Fruit fly (Drosophila melanogaster) whole organism, prepupa: ENCODE data around the gene Tsp26A.

Source experiments
- Blimp-1 ChIP-seq: fragments of 200-800 bp; sonication (Bioruptor generic); optimal IDR thresholded peaks from 3 replicates; lab custom pipeline; 2017; ENCODE audit warnings: missing biosample characterization, missing genetic modification characterization, mild to moderate bottlenecking, moderate library complexity, missing genetic modification reagents
- CG10631 ChIP-seq: fragments of 200-800 bp; sonication (Bioruptor generic); optimal IDR thresholded peaks from 2 replicates; lab custom pipeline; 2016; ENCODE audit warnings: missing biosample characterization, missing genetic modification characterization
- CG10669 ChIP-seq: fragments of 200-800 bp; sonication (Bioruptor generic); optimal IDR thresholded peaks from 3 replicates; lab custom pipeline; 2018; ENCODE audit warnings: missing biosample characterization, mild to moderate bottlenecking, missing genetic modification characterization, moderate library complexity
- CG11294 ChIP-seq: fragments of 200-800 bp; sonication (Bioruptor generic); IDR thresholded peaks from 2 replicates; pipeline ENCODE4 v1.3.6; 2022; ENCODE audit warnings: missing biosample characterization, missing genetic modification characterization
- CG11762 ChIP-seq: fragments of 200-800 bp; sonication (Bioruptor generic); optimal IDR thresholded peaks from 3 replicates; lab custom pipeline; 2016; ENCODE audit warnings: missing biosample characterization, missing genetic modification characterization; ENCODE audit not compliant: insufficient read depth
- CG11902 ChIP-seq: fragments of 200-800 bp; sonication (Bioruptor generic); optimal IDR thresholded peaks from 3 replicates; lab custom pipeline; 2016; ENCODE audit warnings: missing biosample characterization, missing genetic modification characterization
- CG15336 ChIP-seq: fragments of 200-800 bp; sonication (Bioruptor generic); IDR thresholded peaks from 2 replicates; pipeline ENCODE4 v1.3.6; 2022; ENCODE audit warnings: missing biosample characterization, missing genetic modification characterization
- CG1621 ChIP-seq: fragments of 200-800 bp; sonication (Bioruptor generic); optimal IDR thresholded peaks from 3 replicates; lab custom pipeline; 2018; ENCODE audit warnings: missing biosample characterization, mild to moderate bottlenecking, missing genetic modification characterization
- CG16779 ChIP-seq: fragments of 200-800 bp; sonication (Bioruptor generic); optimal IDR thresholded peaks from 3 replicates; lab custom pipeline; 2017; ENCODE audit warnings: missing biosample characterization, mild to moderate bottlenecking, missing genetic modification characterization
- CG3032 ChIP-seq: fragments of 200-800 bp; optimal IDR thresholded peaks from 2 replicates; lab custom pipeline; 2019; ENCODE audit warnings: missing biosample characterization, mild to moderate bottlenecking, missing genetic modification characterization, moderate library complexity
- CG31627 ChIP-seq: fragments of 200-800 bp; sonication (Bioruptor generic); optimal IDR thresholded peaks from 3 replicates; lab custom pipeline; 2016; ENCODE audit warnings: missing biosample characterization, missing genetic modification characterization
- CG32006 ChIP-seq: fragments of 200-800 bp; sonication (Bioruptor generic); optimal IDR thresholded peaks from 3 replicates; lab custom pipeline; 2017; ENCODE audit warnings: missing biosample characterization, mild to moderate bottlenecking, missing genetic modification characterization
- CG34406 ChIP-seq: fragments of 200-800 bp; sonication (Bioruptor generic); optimal IDR thresholded peaks from 3 replicates; lab custom pipeline; 2016; ENCODE audit warnings: missing biosample characterization, missing genetic modification characterization
- CG3919 ChIP-seq: fragments of 200-800 bp; sonication (Bioruptor generic); optimal IDR thresholded peaks from 3 replicates; lab custom pipeline; 2016; ENCODE audit warnings: missing biosample characterization, missing genetic modification characterization
- CG4318 ChIP-seq: fragments of 200-800 bp; sonication (Bioruptor generic); optimal IDR thresholded peaks from 3 replicates; lab custom pipeline; 2017; ENCODE audit warnings: missing biosample characterization, mild to moderate bottlenecking, missing genetic modification characterization
- CG6792 ChIP-seq: fragments of 200-800 bp; sonication (Bioruptor generic); optimal IDR thresholded peaks from 3 replicates; lab custom pipeline; 2016; ENCODE audit warnings: missing biosample characterization, missing genetic modification characterization
- CG6808 ChIP-seq: fragments of 200-800 bp; sonication (Bioruptor generic); optimal IDR thresholded peaks from 3 replicates; lab custom pipeline; 2017; ENCODE audit warnings: missing biosample characterization, missing genetic modification characterization, mild to moderate bottlenecking, moderate library complexity, missing genetic modification reagents
- CG6854 ChIP-seq: fragments of 200-800 bp; sonication (Bioruptor generic); optimal IDR thresholded peaks from 2 replicates; lab custom pipeline; 2017; ENCODE audit warnings: missing biosample characterization, mild to moderate bottlenecking, missing genetic modification characterization
- CG7368 ChIP-seq: fragments of 200-800 bp; sonication (Bioruptor generic); optimal IDR thresholded peaks from 3 replicates; lab custom pipeline; 2016; ENCODE audit warnings: missing biosample characterization, missing genetic modification characterization
- CG8119 ChIP-seq: fragments of 200-800 bp; sonication (Bioruptor generic); IDR thresholded peaks from 3 replicates; pipeline ENCODE4 v1.3.6; 2022; ENCODE audit warnings: missing biosample characterization, missing genetic modification characterization
- CG8319 ChIP-seq: fragments of 200-800 bp; sonication (Bioruptor generic); optimal IDR thresholded peaks from 3 replicates; lab custom pipeline; 2016; ENCODE audit warnings: missing biosample characterization, missing genetic modification characterization
- CG8632 ChIP-seq: fragments of 200-800 bp; sonication (Bioruptor generic); optimal IDR thresholded peaks from 3 replicates; lab custom pipeline; 2016; ENCODE audit warnings: missing biosample characterization, missing genetic modification characterization
- CG9139 ChIP-seq: fragments of 200-800 bp; sonication (Bioruptor generic); optimal IDR thresholded peaks from 3 replicates; lab custom pipeline; 2017; ENCODE audit warnings: missing biosample characterization, mild to moderate bottlenecking, missing genetic modification characterization
- Eip75B ChIP-seq: fragments of 200-800 bp; sonication (Bioruptor generic); optimal IDR thresholded peaks from 3 replicates; lab custom pipeline; 2016; ENCODE audit warnings: missing biosample characterization, missing genetic modification characterization
- Eip93F ChIP-seq: fragments of 200-800 bp; sonication (Bioruptor generic); optimal IDR thresholded peaks from 2 replicates; lab custom pipeline; 2016; ENCODE audit warnings: missing biosample characterization, mild to moderate bottlenecking, missing genetic modification characterization
- Ets21C ChIP-seq: fragments of 200-800 bp; sonication (Bioruptor generic); optimal IDR thresholded peaks from 3 replicates; lab custom pipeline; 2016; ENCODE audit warnings: missing biosample characterization, missing genetic modification characterization
- Ets96B ChIP-seq: fragments of 200-800 bp; optimal IDR thresholded peaks from 2 replicates; lab custom pipeline; 2019; ENCODE audit warnings: missing biosample characterization, mild to moderate bottlenecking, missing genetic modification characterization, moderate library complexity
- Gug ChIP-seq: fragments of 200-800 bp; sonication (Bioruptor generic); IDR thresholded peaks from 2 replicates; pipeline ENCODE4 v1.3.6; 2022; ENCODE audit warnings: missing biosample characterization, missing genetic modification characterization
- Hr38 ChIP-seq: sonication (Bioruptor generic); optimal IDR thresholded peaks from 2 replicates; lab custom pipeline; 2016; ENCODE audit warnings: missing biosample characterization, missing genetic modification characterization
- Lpt ChIP-seq: fragments of 200-800 bp; sonication (Bioruptor generic); optimal IDR thresholded peaks from 3 replicates; lab custom pipeline; 2016; ENCODE audit warnings: missing biosample characterization, missing genetic modification characterization
- Met ChIP-seq: fragments of 200-800 bp; sonication (Bioruptor generic); optimal IDR thresholded peaks from 3 replicates; lab custom pipeline; 2016; ENCODE audit warnings: missing biosample characterization, missing genetic modification characterization
- OdsH ChIP-seq: fragments of 200-800 bp; sonication (Bioruptor generic); optimal IDR thresholded peaks from 3 replicates; lab custom pipeline; 2016; ENCODE audit warnings: missing biosample characterization, missing genetic modification characterization
- Sox102F ChIP-seq: fragments of 200-800 bp; sonication (Bioruptor generic); optimal IDR thresholded peaks from 2 replicates; lab custom pipeline; 2016; ENCODE audit warnings: missing biosample characterization, mild to moderate bottlenecking, missing genetic modification characterization
- Sox14 ChIP-seq: fragments of 200-800 bp; sonication (Bioruptor generic); optimal IDR thresholded peaks from 3 replicates; lab custom pipeline; 2016; ENCODE audit warnings: missing biosample characterization, missing genetic modification characterization
- Sox15 ChIP-seq: fragments of 200-800 bp; sonication (Bioruptor generic); optimal IDR thresholded peaks from 3 replicates; lab custom pipeline; 2016; ENCODE audit warnings: missing biosample characterization, missing genetic modification characterization
- achi ChIP-seq: fragments of 200-800 bp; sonication (Bioruptor generic); optimal IDR thresholded peaks from 3 replicates; lab custom pipeline; 2016; ENCODE audit warnings: missing biosample characterization, missing genetic modification characterization
- acj6 ChIP-seq: fragments of 200-800 bp; sonication (Bioruptor generic); optimal IDR thresholded peaks from 3 replicates; lab custom pipeline; 2016; ENCODE audit warnings: missing biosample characterization, missing genetic modification characterization
- cyc ChIP-seq: fragments of 200-800 bp; sonication (Bioruptor generic); optimal IDR thresholded peaks from 3 replicates; lab custom pipeline; 2016; ENCODE audit warnings: missing biosample characterization, missing genetic modification characterization
- dac ChIP-seq: fragments of 200-800 bp; sonication (Bioruptor generic); optimal IDR thresholded peaks from 2 replicates; lab custom pipeline; 2017; ENCODE audit warnings: missing biosample characterization, mild to moderate bottlenecking, missing genetic modification characterization
- dsx ChIP-seq: fragments of 200-800 bp; optimal IDR thresholded peaks from 3 replicates; lab custom pipeline; 2019; ENCODE audit warnings: missing biosample characterization, mild to moderate bottlenecking, missing genetic modification characterization, moderate library complexity; ENCODE audit not compliant: poor library complexity, severe bottlenecking
- eg ChIP-seq: fragments of 200-800 bp; sonication (Bioruptor generic); IDR thresholded peaks from 3 replicates; pipeline ENCODE4 v1.3.6; 2022; ENCODE audit warnings: missing biosample characterization, missing genetic modification characterization
- esn ChIP-seq: fragments of 200-800 bp; sonication (Bioruptor generic); optimal IDR thresholded peaks from 2 replicates; lab custom pipeline; 2016; ENCODE audit warnings: missing biosample characterization, mild to moderate bottlenecking, missing genetic modification characterization, moderate library complexity
- fd59A ChIP-seq: fragments of 200-800 bp; sonication (Bioruptor generic); optimal IDR thresholded peaks from 2 replicates; lab custom pipeline; 2017; ENCODE audit warnings: missing biosample characterization, mild to moderate bottlenecking, missing genetic modification characterization, missing genetic modification reagents
- net ChIP-seq: fragments of 200-800 bp; sonication (Bioruptor generic); optimal IDR thresholded peaks from 3 replicates; lab custom pipeline; 2016; ENCODE audit warnings: missing biosample characterization, missing genetic modification characterization
- pdm3 ChIP-seq: fragments of 200-800 bp; sonication (Bioruptor generic); optimal IDR thresholded peaks from 3 replicates; lab custom pipeline; 2016; ENCODE audit warnings: missing biosample characterization, missing genetic modification characterization
- salr ChIP-seq, 2 experiments: fragments of 200-800 bp; sonication (Bioruptor generic); optimal IDR thresholded peaks; 3 replicates each; lab custom pipeline; 2016 to 2018; ENCODE audit warnings: missing biosample characterization in 2 of 2, missing genetic modification characterization in 2 of 2, mild to moderate bottlenecking in 1 of 2
- spab ChIP-seq: fragments of 200-800 bp; sonication (Bioruptor generic); optimal IDR thresholded peaks from 2 replicates; lab custom pipeline; 2017; ENCODE audit warnings: missing biosample characterization, mild to moderate bottlenecking, missing genetic modification characterization, missing genetic modification reagents
- ss ChIP-seq, 2 experiments: fragments of 200-800 bp; sonication (Bioruptor generic); optimal IDR thresholded peaks; 2 replicates in 1 of 2; 3 replicates in 1 of 2; lab custom pipeline; 2017 to 2018; ENCODE audit warnings: mild to moderate bottlenecking in 2 of 2, missing biosample characterization in 2 of 2, missing genetic modification characterization in 2 of 2, moderate library complexity in 1 of 2
- svp ChIP-seq: fragments of 200-800 bp; sonication (Bioruptor generic); peaks from one replicate; lab custom pipeline; 2016; ENCODE audit warnings: missing biosample characterization, missing genetic modification characterization
- topi ChIP-seq: fragments of 200-800 bp; sonication (Bioruptor generic); optimal IDR thresholded peaks from 3 replicates; lab custom pipeline; 2016; ENCODE audit warnings: missing biosample characterization, missing genetic modification characterization
- vri ChIP-seq: fragments of 200-800 bp; sonication (Bioruptor generic); optimal IDR thresholded peaks from 3 replicates; lab custom pipeline; 2016; ENCODE audit warnings: missing biosample characterization, mild to moderate bottlenecking, missing genetic modification characterization

The Tsp26A gene

dm6 chr2L:5978333-5979054, 21.5 kb upstream of the Tsp26A start:
- TF ChIP-seq CG7368 (GFP tag; lab: Kevin White, UChicago) (peak; percentile 39), Sox14 (GFP tag; lab: Kevin White, UChicago) (peak; percentile 19), Lpt (GFP tag; lab: Kevin White, UChicago) (no peak), CG10669 (GFP tag; lab: Kevin White, UChicago) (no peak), CG15336 (no peak), Blimp-1 (no peak), achi (no peak), pdm3 (GFP tag; lab: Kevin White, UChicago) (no peak), Sox15 (GFP tag; lab: Kevin White, UChicago) (no peak), eg (GFP tag; lab: Robert Waterston, UW) (no peak), Eip75B (GFP tag; lab: Kevin White, UChicago) (no peak), CG6854 (GFP tag; lab: Kevin White, UChicago) (peak; percentile 24), CG34406 (no peak), Ets96B (tag; lab: Kevin White, UChicago) (no peak), CG8632 (no peak), esn (GFP tag; lab: Kevin White, UChicago) (peak; percentile 18), fd59A (GFP tag; lab: Kevin White, UChicago) (no peak), Met (peak; percentile 44), cyc (GFP tag; lab: Kevin White, UChicago) (no peak), CG11902 (no peak), Sox102F (GFP tag; lab: Kevin White, UChicago) (peak; percentile 19), CG1621 (tag; lab: Kevin White, UChicago) (peak; percentile 20), Gug (no peak), dac (no peak), vri (GFP tag; lab: Kevin White, UChicago) (peak; percentile 27), CG9139 (GFP tag; lab: Kevin White, UChicago) (no peak), CG31627 (no peak), acj6 (GFP tag; lab: Kevin White, UChicago) (no peak), CG3919 (peak; percentile 61), CG4318 (no peak), spab (no peak), CG8319 (no peak), ss (GFP tag; optimal IDR thresholded peaks at IDR 0.05; lab: Kevin White, UChicago) (peak in 1 of 2 experiments; percentile 55), CG11294 (GFP tag; lab: Robert Waterston, UW) (no peak), CG6808 (GFP tag; lab: Kevin White, UChicago) (peak; percentile 13), salr (GFP tag; optimal IDR thresholded peaks at IDR 0.05; lab: Kevin White, UChicago) (no peak), topi (GFP tag; lab: Kevin White, UChicago) (peak; percentile 21), CG3032 (tag; lab: Kevin White, UChicago) (peak; percentile 13), Eip93F (GFP tag; lab: Kevin White, UChicago) (peak; percentile 64), net (GFP tag; lab: Kevin White, UChicago) (peak; percentile 4), Ets21C (GFP tag; lab: Kevin White, UChicago) (no peak), CG16779 (no peak), dsx (GFP tag; lab: Kevin White, UChicago) (no peak), CG11762 (GFP tag; lab: Kevin White, UChicago) (no peak), CG6792 (GFP tag; lab: Kevin White, UChicago) (no peak), CG8119 (GFP tag; lab: Robert Waterston, UW) (no peak), Hr38 (GFP tag; lab: Kevin White, UChicago) (no peak), CG32006 (GFP tag; lab: Kevin White, UChicago) (no peak), CG10631 (GFP tag; lab: Kevin White, UChicago) (no peak), OdsH (GFP tag; lab: Kevin White, UChicago) (no peak), svp (GFP tag; lab: Kevin White, UChicago) (peak; percentile 95)
